Fruit fly (Drosophila melanogaster) whole organism, embryonic: Measurements from ENCODE around the gene CG14664.
A peak's percentile ranks its signal among the peaks of the same experiment; 100 is the strongest.

Source experiments
- CG10321 ChIP-seq: fragments of 200-800 bp; sonication (Bioruptor generic); IDR thresholded peaks from 2 replicates; pipeline ENCODE4 v1.3.6; 2022; ENCODE audit warnings: missing biosample characterization, missing genetic modification characterization
- CG11456 ChIP-seq: fragments of 200-800 bp; sonication (Bioruptor generic); IDR thresholded peaks from 3 replicates; pipeline ENCODE4 v1.3.6; 2022; ENCODE audit warnings: missing biosample characterization, missing genetic modification characterization
- CG11695 ChIP-seq: fragments of 200-800 bp; sonication (Bioruptor generic); IDR thresholded peaks from 3 replicates; pipeline ENCODE4 v1.3.6; 2022; ENCODE audit warnings: missing biosample characterization, missing genetic modification characterization
- CG11696 ChIP-seq: fragments of 200-800 bp; sonication (Bioruptor generic); IDR thresholded peaks from 2 replicates; pipeline ENCODE4 v1.3.6; 2022; ENCODE audit warnings: missing biosample characterization, missing genetic modification characterization
- CG12744 ChIP-seq: fragments of 200-800 bp; sonication (Bioruptor generic); optimal IDR thresholded peaks from 2 replicates; lab custom pipeline; 2016; ENCODE audit warnings: missing biosample characterization, missing genetic modification characterization
- CG14965 ChIP-seq: fragments of 200-800 bp; sonication (Bioruptor generic); optimal IDR thresholded peaks from 2 replicates; lab custom pipeline; 2016; ENCODE audit warnings: missing biosample characterization, missing genetic modification characterization, borderline replicate concordance
- CG15073 ChIP-seq: fragments of 200-800 bp; sonication (Bioruptor generic); optimal IDR thresholded peaks from 2 replicates; lab custom pipeline; 2016; ENCODE audit warnings: missing biosample characterization, missing genetic modification characterization
- CG1792 ChIP-seq: fragments of 200-800 bp; sonication (Bioruptor generic); optimal IDR thresholded peaks from 2 replicates; lab custom pipeline; 2016; ENCODE audit warnings: missing biosample characterization, missing genetic modification characterization
- CG18011 ChIP-seq: fragments of 200-800 bp; sonication (Bioruptor generic); optimal IDR thresholded peaks from 2 replicates; lab custom pipeline; 2017; ENCODE audit warnings: missing biosample characterization, missing genetic modification characterization, mild to moderate bottlenecking, moderate library complexity, missing genotype
- CG18764 ChIP-seq: fragments of 200-800 bp; sonication (Bioruptor generic); optimal IDR thresholded peaks from 3 replicates; lab custom pipeline; 2016; ENCODE audit warnings: missing biosample characterization, missing genetic modification characterization
- CG32772 ChIP-seq: fragments of 200-800 bp; sonication (Bioruptor generic); IDR thresholded peaks from 2 replicates; pipeline ENCODE4 v1.3.6; 2022; ENCODE audit warnings: missing biosample characterization, missing genetic modification characterization
- CG5180 ChIP-seq: fragments of 200-800 bp; sonication (Bioruptor generic); optimal IDR thresholded peaks from 3 replicates; lab custom pipeline; 2017; ENCODE audit warnings: missing biosample characterization, missing genetic modification characterization, mild to moderate bottlenecking, moderate library complexity, missing genetic modification reagents
- CG6272 ChIP-seq: fragments of 200-800 bp; sonication (Bioruptor generic); IDR thresholded peaks from 2 replicates; pipeline ENCODE4 v1.3.6; 2022; ENCODE audit warnings: missing biosample characterization, missing genetic modification characterization
- CG6654 ChIP-seq: fragments of 200-800 bp; sonication (Bioruptor generic); optimal IDR thresholded peaks from 2 replicates; lab custom pipeline; 2017; ENCODE audit warnings: missing biosample characterization, mild to moderate bottlenecking, missing genetic modification characterization
- CG6791 ChIP-seq: fragments of 200-800 bp; sonication (Bioruptor generic); IDR thresholded peaks from 3 replicates; pipeline ENCODE4 v1.3.6; 2022; ENCODE audit warnings: missing biosample characterization, missing genetic modification characterization; ENCODE audit not compliant: partially characterized antibody
- CG8478 ChIP-seq: fragments of >200 bp; optimal IDR thresholded peaks from 2 replicates; lab custom pipeline; 2018
- CrebB ChIP-seq: fragments of 200-800 bp; sonication (Bioruptor generic); optimal IDR thresholded peaks from 3 replicates; lab custom pipeline; 2018; ENCODE audit warnings: missing biosample characterization, mild to moderate bottlenecking, missing genetic modification characterization
- Dp ChIP-seq: fragments of 200-800 bp; sonication (Bioruptor generic); optimal IDR thresholded peaks from 2 replicates; lab custom pipeline; 2018; ENCODE audit warnings: missing biosample characterization, mild to moderate bottlenecking, missing genetic modification characterization, moderate library complexity
- E2f1 ChIP-seq: fragments of 200-800 bp; sonication (Bioruptor generic); IDR thresholded peaks from 2 replicates; pipeline ENCODE4 v1.3.6; 2022; ENCODE audit warnings: missing biosample characterization, missing genetic modification characterization
- Elba2 ChIP-seq: fragments of 200-800 bp; sonication (Bioruptor generic); optimal IDR thresholded peaks from 3 replicates; lab custom pipeline; 2016; ENCODE audit warnings: missing biosample characterization, missing genetic modification characterization
- Ets97D ChIP-seq: fragments of 200-800 bp; sonication (Bioruptor generic); optimal IDR thresholded peaks from 3 replicates; lab custom pipeline; 2016; ENCODE audit warnings: missing biosample characterization, missing genetic modification characterization
- Hmr ChIP-seq: fragments of 200-800 bp; sonication (Bioruptor generic); optimal IDR thresholded peaks from 3 replicates; lab custom pipeline; 2017; ENCODE audit warnings: mild to moderate bottlenecking, missing biosample characterization, missing genetic modification reagents, missing genetic modification characterization
- Hsf ChIP-seq: fragments of 200-800 bp; sonication (Bioruptor generic); optimal IDR thresholded peaks from 3 replicates; lab custom pipeline; 2016; ENCODE audit warnings: missing biosample characterization, missing genetic modification characterization
- Mes4 ChIP-seq: fragments of 200-800 bp; sonication (Bioruptor generic); optimal IDR thresholded peaks from 2 replicates; lab custom pipeline; 2016; ENCODE audit warnings: missing biosample characterization, missing genetic modification characterization
- Myb ChIP-seq: fragments of 200-800 bp; sonication (Bioruptor generic); optimal IDR thresholded peaks from 2 replicates; lab custom pipeline; 2016; ENCODE audit warnings: missing biosample characterization, missing genetic modification characterization
- NC2β ChIP-seq: fragments of 200-800 bp; sonication (Bioruptor generic); optimal IDR thresholded peaks from 2 replicates; lab custom pipeline; 2016; ENCODE audit warnings: missing biosample characterization, missing genetic modification characterization
- Nf-YA ChIP-seq: fragments of 200-800 bp; sonication (Bioruptor generic); IDR thresholded peaks from 2 replicates; pipeline ENCODE4 v1.3.6; 2022; ENCODE audit warnings: missing biosample characterization, missing genetic modification characterization
- Nf-YB ChIP-seq: fragments of 200-800 bp; sonication (Bioruptor generic); optimal IDR thresholded peaks from 3 replicates; lab custom pipeline; 2019; ENCODE audit warnings: missing biosample characterization, mild to moderate bottlenecking, missing genetic modification characterization, moderate library complexity
- Nf-YC ChIP-seq: fragments of 200-800 bp; optimal IDR thresholded peaks from 3 replicates; lab custom pipeline; 2019; ENCODE audit warnings: missing biosample characterization, mild to moderate bottlenecking, missing genetic modification characterization, moderate library complexity
- NfI ChIP-seq: fragments of 200-800 bp; sonication (Bioruptor generic); optimal IDR thresholded peaks from 3 replicates; lab custom pipeline; 2018; ENCODE audit warnings: missing biosample characterization, mild to moderate bottlenecking, missing genetic modification characterization, moderate library complexity
- Oli ChIP-seq: fragments of 200-800 bp; sonication (Bioruptor generic); optimal IDR thresholded peaks from 2 replicates; lab custom pipeline; 2018; ENCODE audit warnings: missing biosample characterization, mild to moderate bottlenecking, missing genetic modification characterization, moderate library complexity
- Sry-β ChIP-seq: fragments of 200-800 bp; sonication (Bioruptor generic); optimal IDR thresholded peaks from 2 replicates; lab custom pipeline; 2018; ENCODE audit warnings: missing biosample characterization, mild to moderate bottlenecking, missing genetic modification characterization, moderate library complexity
- Sry-δ ChIP-seq: fragments of 200-800 bp; sonication (Bioruptor generic); optimal IDR thresholded peaks from 2 replicates; lab custom pipeline; 2016; ENCODE audit warnings: missing biosample characterization, missing genetic modification characterization
- YL-1 ChIP-seq: fragments of 200-800 bp; sonication (Bioruptor generic); optimal IDR thresholded peaks from 3 replicates; lab custom pipeline; 2017; ENCODE audit warnings: missing biosample characterization, mild to moderate bottlenecking, missing genetic modification characterization
- cad ChIP-seq: fragments of >200 bp; optimal IDR thresholded peaks from 2 replicates; lab custom pipeline; 2017; ENCODE audit warnings: missing biosample characterization, missing genetic modification characterization
- danr ChIP-seq: fragments of 200-800 bp; sonication (Bioruptor generic); IDR thresholded peaks from 2 replicates; pipeline ENCODE4 v1.3.6; 2022; ENCODE audit warnings: missing biosample characterization, missing genetic modification characterization
- disco-r ChIP-seq: fragments of 200-800 bp; sonication (Bioruptor generic); optimal IDR thresholded peaks from 2 replicates; lab custom pipeline; 2016; ENCODE audit warnings: missing biosample characterization, missing genetic modification characterization
- eyg ChIP-seq: fragments of 200-800 bp; sonication (Bioruptor generic); optimal IDR thresholded peaks from 3 replicates; lab custom pipeline; 2016; ENCODE audit warnings: missing biosample characterization, missing genetic modification characterization
- fru ChIP-seq: fragments of >200 bp; optimal IDR thresholded peaks from 2 replicates; lab custom pipeline; 2017
- gfzf ChIP-seq: fragments of 200-800 bp; sonication (Bioruptor generic); optimal IDR thresholded peaks from 2 replicates; lab custom pipeline; 2016; ENCODE audit warnings: missing biosample characterization, mild to moderate bottlenecking, missing genetic modification characterization, moderate library complexity
- h ChIP-seq: fragments of >200 bp; optimal IDR thresholded peaks from 2 replicates; lab custom pipeline; 2017
- hkb ChIP-seq, 2 experiments: fragments of 200-800 bp in 1 of 2; fragments of >200 bp in 1 of 2; sonication (Bioruptor generic) in 1 of 2; IDR thresholded peaks in 1 of 2; optimal IDR thresholded peaks in 1 of 2; 2 replicates each; pipeline versions ENCODE4 v1.3.6 to Lab custom; 2017 to 2022; ENCODE audit warnings: missing biosample characterization in 1 of 2, missing genetic modification characterization in 1 of 2
- ind ChIP-seq: fragments of 200-800 bp; sonication (Bioruptor generic); optimal IDR thresholded peaks from 3 replicates; lab custom pipeline; 2016; ENCODE audit warnings: missing biosample characterization, missing genetic modification characterization
- mam ChIP-seq: fragments of 200-800 bp; sonication (Bioruptor generic); optimal IDR thresholded peaks from 3 replicates; lab custom pipeline; 2016; ENCODE audit warnings: missing biosample characterization, missing genetic modification characterization
- sc ChIP-seq, 3 experiments: fragments of >200 bp in 2 of 3; fragments of 200-800 bp in 1 of 3; sonication (Bioruptor generic) in 1 of 3; optimal IDR thresholded peaks; 2 replicates in 2 of 3; 3 replicates in 1 of 3; lab custom pipeline; 2017; ENCODE audit warnings: mild to moderate bottlenecking in 1 of 3, missing biosample characterization in 1 of 3, missing genetic modification characterization in 1 of 3, missing genetic modification reagents in 1 of 3
- shn ChIP-seq: fragments of 200-800 bp; sonication (Bioruptor generic); optimal IDR thresholded peaks from 3 replicates; lab custom pipeline; 2016; ENCODE audit warnings: missing biosample characterization, missing genetic modification characterization
- sima ChIP-seq: fragments of 200-800 bp; sonication (Bioruptor generic); optimal IDR thresholded peaks from 2 replicates; lab custom pipeline; 2016; ENCODE audit warnings: missing biosample characterization, missing genetic modification characterization
- sr ChIP-seq: fragments of 200-800 bp; sonication (Bioruptor generic); IDR thresholded peaks from 3 replicates; pipeline ENCODE4 v1.3.6; 2022; ENCODE audit warnings: missing biosample characterization, missing genetic modification characterization
- vvl ChIP-seq: fragments of 200-800 bp; sonication (Bioruptor generic); IDR thresholded peaks from 2 replicates; pipeline ENCODE4 v1.3.6; 2022; ENCODE audit warnings: missing biosample characterization, missing genetic modification characterization

CG14664 gene

DNA sequence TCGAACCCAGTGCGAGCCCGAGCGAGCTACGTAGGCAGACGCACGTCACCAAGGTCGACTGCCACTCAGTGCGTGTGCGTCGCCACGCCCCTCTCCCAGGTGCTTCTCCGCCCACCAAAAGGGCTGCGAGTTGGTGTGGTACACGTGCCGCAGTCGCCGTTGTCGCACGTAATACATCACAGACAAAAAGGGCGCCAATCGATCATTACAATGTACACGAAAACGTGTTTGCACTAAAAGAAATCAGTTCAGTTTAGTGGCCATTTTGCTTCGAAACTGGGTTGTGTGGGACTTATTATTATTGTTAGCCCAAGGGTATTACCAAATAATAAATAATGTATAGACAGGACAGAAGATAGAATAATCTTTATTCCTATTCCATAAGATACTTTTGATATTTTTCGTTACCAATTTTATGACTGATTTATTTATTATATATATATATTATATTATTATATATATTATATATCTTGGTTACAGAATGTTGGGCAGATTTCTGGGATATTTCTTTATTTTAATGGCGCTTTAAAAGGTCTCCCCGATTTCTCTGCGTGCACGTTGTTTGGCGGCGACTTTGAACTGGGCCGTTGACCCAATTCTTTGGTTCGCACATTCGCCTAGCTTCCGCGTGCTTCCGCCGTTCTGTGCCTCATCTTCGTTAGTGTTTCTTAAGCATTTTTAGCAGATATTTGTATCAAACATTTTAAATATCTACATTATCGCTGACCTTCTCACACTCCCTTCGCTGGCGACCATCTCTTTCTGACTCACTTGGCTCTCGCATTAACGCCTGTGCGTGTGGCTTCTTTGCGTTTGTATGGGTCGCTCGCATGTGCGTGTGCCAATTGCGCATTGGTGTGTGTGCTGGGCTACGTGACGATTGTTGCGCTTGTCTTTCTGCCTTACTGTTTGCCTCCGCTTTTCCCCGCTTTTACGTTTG, 39.6 kb downstream of the CG14664 start (continued):
- peak; percentile 57 for TF ChIP-seq CG5180 (GFP tag; lab: Kevin White, UChicago)
- peak; percentile 87 for TF ChIP-seq Nf-YC (tag; lab: Kevin White, UChicago)
- no peak for TF ChIP-seq CG15073 (GFP tag; lab: Kevin White, UChicago)
- TF ChIP-seq ind (GFP tag; lab: Kevin White, UChicago): peak; percentile 83
- no peak for TF ChIP-seq cad (GFP tag; lab: Kevin White, UChicago)
- no peak for TF ChIP-seq Dp
- no peak for TF ChIP-seq Sry-δ
- peak; percentile 80 for TF ChIP-seq NfI
- TF ChIP-seq CG32772: peak; percentile 70
- TF ChIP-seq CrebB (tag; lab: Kevin White, UChicago): no peak
- no peak for TF ChIP-seq CG1792
- TF ChIP-seq YL-1 (GFP tag; lab: Kevin White, UChicago): peak; percentile 62
- peak; percentile 10 for TF ChIP-seq mam
- TF ChIP-seq E2f1 (GFP tag; lab: Robert Waterston, UW): peak; percentile 72
- TF ChIP-seq h (lab: Kevin White, UChicago): no peak
- TF ChIP-seq Sry-β: no peak
- no peak for TF ChIP-seq fru (lab: Kevin White, UChicago)
- no peak for TF ChIP-seq sima (GFP tag; lab: Kevin White, UChicago)
- peak; percentile 53 for TF ChIP-seq CG6654 (GFP tag; lab: Kevin White, UChicago)
- TF ChIP-seq CG12744 (GFP tag; lab: Kevin White, UChicago): no peak
- TF ChIP-seq CG18011: peak; percentile 58
- no peak for TF ChIP-seq gfzf
- peak; percentile 4 for TF ChIP-seq Hsf (GFP tag; lab: Kevin White, UChicago)
- no peak for TF ChIP-seq Elba2 (GFP tag; lab: Kevin White, UChicago)
- no peak for TF ChIP-seq sc (optimal IDR thresholded peaks at IDR 0.05; lab: Kevin White, UChicago)
- TF ChIP-seq sc (GFP tag; optimal IDR thresholded peaks at IDR 0.05; lab: Kevin White, UChicago): peak; percentile 81
- TF ChIP-seq Myb (GFP tag; lab: Kevin White, UChicago): no peak
- peak; percentile 75 for TF ChIP-seq vvl (GFP tag; lab: Robert Waterston, UW)
- peak; percentile 89 for TF ChIP-seq Hmr (GFP tag; lab: Kevin White, UChicago)
- no peak for TF ChIP-seq CG8478 (lab: Kevin White, UChicago)
- no peak for TF ChIP-seq NC2β
- peak; percentile 53 for TF ChIP-seq CG18764
- TF ChIP-seq disco-r (GFP tag; lab: Kevin White, UChicago): no peak
- TF ChIP-seq hkb (optimal IDR thresholded peaks at IDR 0.05; lab: Kevin White, UChicago): no peak
- peak; percentile 68 for TF ChIP-seq hkb (GFP tag; IDR thresholded peaks at IDR 0.05; lab: Robert Waterston, UW)
- 0 out of 2 replicates have a peak, but pooled peaks have one; percentile 62 for TF ChIP-seq danr (GFP tag; lab: Robert Waterston, UW)
- no peak for TF ChIP-seq CG14965 (GFP tag; lab: Kevin White, UChicago)
- peak; percentile 71; the same call in 1 of the 2 replicates for TF ChIP-seq CG10321 (GFP tag; lab: Robert Waterston, UW)
- peak; percentile 48; the same call in 1 of the 2 replicates for TF ChIP-seq CG6272 (GFP tag; lab: Robert Waterston, UW)
- TF ChIP-seq CG11696 (GFP tag; lab: Robert Waterston, UW): peak; percentile 61
- TF ChIP-seq shn (GFP tag; lab: Kevin White, UChicago): no peak
- TF ChIP-seq CG11695: peak; percentile 90
- peak; percentile 71 for TF ChIP-seq Nf-YB (GFP tag; lab: Kevin White, UChicago)
- TF ChIP-seq CG6791 (GFP tag; lab: Robert Waterston, UW): no peak
- peak; percentile 15; the same call in 1 of the 2 replicates for TF ChIP-seq Nf-YA (GFP tag; lab: Robert Waterston, UW)
- peak; percentile 84; the same call in 2 of the 3 replicates for TF ChIP-seq CG11456 (GFP tag; lab: Robert Waterston, UW)
- TF ChIP-seq Ets97D: no peak
- TF ChIP-seq sr (GFP tag; lab: Robert Waterston, UW): peak; percentile 100
- no peak for TF ChIP-seq eyg (GFP tag; lab: Kevin White, UChicago)
- TF ChIP-seq Mes4 (GFP tag; lab: Kevin White, UChicago): no peak
- peak; percentile 92 for TF ChIP-seq Oli (tag; lab: Kevin White, UChicago)
